Worm (Caenorhabditis elegans): ENCODE data around the gene C54F6.3.

ce11 chrV:7529840-7530239, 3.2 kb upstream of the C54F6.3 start, which contains the start of gene swt-2:
- TF ChIP-seq nhr-179 (tag; optimal IDR thresholded peaks at IDR 0.05) (no peak), repo-1 (tag; optimal IDR thresholded peaks at IDR 0.05) (no peak), nfya-1 (tag; optimal IDR thresholded peaks at IDR 0.05; ENCODE audit: borderline replicate concordance, insufficient read depth) (no peak), tbp1 (GFP tag; optimal IDR thresholded peaks at IDR 0.05) (no peak), sea-2 (GFP tag; IDR thresholded peaks at IDR 0.05) (no peak), dpl-1 (GFP tag; optimal IDR thresholded peaks at IDR 0.05) (no peak), snpc-1.3 (tag; optimal IDR thresholded peaks at IDR 0.05; ENCODE audit: insufficient read depth) (no peak), B0019.2 (GFP tag; conservative IDR thresholded peaks at IDR 0.05) (no peak), lin-35 (GFP tag; optimal IDR thresholded peaks at IDR 0.05) (no peak), dpff-1 (tag; optimal IDR thresholded peaks at IDR 0.05) (no peak), F49E8.2 (tag; optimal IDR thresholded peaks at IDR 0.05; ENCODE audit: insufficient read depth) (no peak), attf-5 (GFP tag; optimal IDR thresholded peaks at IDR 0.05) (no peak), Y67H2A.10 (GFP tag; conservative IDR thresholded peaks at IDR 0.05) (no peak), ama-1 (optimal IDR thresholded peaks at IDR 0.05) (no peak), ama-1 (GFP tag; optimal IDR thresholded peaks at IDR 0.05) (no peak)
